Fruit fly (Drosophila melanogaster): ENCODE results near the gene GC.
A peak's percentile ranks its signal among the peaks of the same experiment; 100 is the strongest.

The GC gene

DNA sequence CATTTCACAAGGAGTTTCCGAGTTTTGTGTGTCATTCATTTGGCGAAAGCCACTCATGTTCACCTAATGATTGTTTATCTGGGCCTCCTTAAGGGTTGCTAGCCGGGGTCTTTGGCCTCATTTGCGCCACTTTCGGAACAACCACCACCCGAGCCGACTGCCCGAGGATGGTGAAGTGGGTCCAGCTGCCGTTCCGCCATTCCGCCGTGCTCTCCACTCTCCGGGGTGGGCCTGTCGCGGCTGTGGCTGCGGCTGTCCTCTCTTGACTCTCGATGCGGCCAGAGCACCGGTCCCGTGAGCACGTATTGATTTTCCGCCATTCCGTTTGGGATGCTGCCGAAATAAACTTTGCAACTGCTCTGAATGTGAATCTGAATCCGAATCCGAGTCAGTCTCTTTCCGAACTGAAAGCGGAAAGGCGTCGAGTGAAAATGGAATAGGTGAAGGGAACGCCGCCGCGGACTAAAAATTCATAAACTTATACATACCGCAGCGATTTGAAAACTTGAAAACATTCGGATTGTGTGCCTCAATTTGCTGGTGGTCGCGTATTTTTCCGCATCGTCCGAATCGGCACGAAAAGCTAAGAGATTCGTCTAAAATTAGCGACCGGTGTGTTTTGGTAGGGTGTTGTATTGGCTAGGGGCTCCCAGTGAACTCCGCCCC is 19.7 kb upstream of the GC start, which contains the start of gene CG13920:
Gene CG13920 (plus strand): TSS at position 255 of the 666 bp plus-strand sequence.
- TF ChIP-seq CG8478 (optimal IDR thresholded peaks at IDR 0.05), result no peak
- no peak for TF ChIP-seq CTCF (optimal IDR thresholded peaks at IDR 0.05)

DNA sequence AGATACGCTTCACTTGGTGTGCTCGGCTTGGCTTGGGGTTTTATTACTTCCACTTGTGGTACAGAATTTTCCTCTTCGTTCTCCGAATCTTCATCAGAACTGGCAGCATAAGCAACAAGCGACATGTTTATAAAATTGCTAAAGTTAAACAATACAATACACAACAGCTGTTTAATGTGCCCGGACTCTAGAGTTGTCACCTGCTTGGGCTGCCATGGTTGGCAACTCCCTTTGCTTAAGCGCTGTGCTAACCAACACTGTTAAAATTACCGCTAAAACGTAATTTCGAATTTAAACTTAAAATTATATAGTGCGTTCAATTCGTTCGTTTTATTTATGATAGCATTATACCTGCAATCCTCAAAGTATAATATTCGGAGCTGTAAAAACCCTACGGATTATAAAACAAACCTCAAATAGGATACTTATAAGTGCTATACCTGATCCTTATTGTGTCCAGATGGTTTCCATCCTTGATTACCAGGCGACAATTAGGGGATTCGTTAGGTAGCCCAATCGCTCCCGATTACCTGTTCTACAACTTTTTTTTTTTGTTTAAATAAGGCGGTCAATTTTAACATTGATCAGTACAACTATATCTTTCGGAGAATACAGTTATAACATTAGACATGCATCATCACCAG is 18.3 kb upstream of the GC start, which contains the start of the genes CG17249 and Bro:
Gene CG17249 (minus strand): TSS at position 189 of the 644 bp plus-strand sequence.
Gene Bro (plus strand): TSS at position 594 of the 644 bp plus-strand sequence.
- peak in 1 of 2 experiments; percentile 8 for TF ChIP-seq CTCF (optimal IDR thresholded peaks at IDR 0.05)
- no peak for TF ChIP-seq CG8478 (optimal IDR thresholded peaks at IDR 0.05)

DNA sequence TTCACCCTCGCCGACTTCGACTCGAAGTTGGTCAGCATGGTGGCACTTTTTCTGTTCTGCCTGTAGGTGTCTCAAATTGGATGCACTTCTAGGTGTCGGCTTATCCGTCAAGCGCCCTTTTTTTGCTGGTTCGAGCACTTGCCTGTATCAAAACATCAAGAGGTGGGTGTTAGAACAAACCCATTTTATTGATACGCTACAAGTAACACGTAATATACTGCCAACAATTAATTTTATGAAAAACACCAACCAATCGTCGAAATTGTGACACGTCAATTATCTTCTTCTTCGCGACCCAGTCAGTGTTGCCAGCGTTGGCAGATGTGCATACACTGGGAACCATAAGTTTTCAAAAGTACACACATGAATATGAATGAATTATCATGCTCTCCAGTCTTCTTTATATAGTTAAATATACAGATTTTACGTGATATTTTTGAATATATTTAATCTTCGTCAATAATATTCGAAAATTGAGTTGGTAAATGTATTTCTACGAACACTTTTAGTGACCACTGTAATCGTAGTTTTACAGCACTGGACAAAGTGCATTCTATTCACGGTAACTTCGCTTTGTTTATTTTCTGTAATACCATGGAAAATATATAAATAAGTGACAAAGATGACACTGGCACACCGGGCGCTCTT is 15.9 kb upstream of the GC start, which contains the start of the genes alphaCOP and CG13919:
Gene alphaCOP (minus strand): TSS at position 280 of the 648 bp plus-strand sequence.
Gene CG13919 (plus strand): TSS at position 548 of the 648 bp plus-strand sequence.
- TF ChIP-seq CG8478 (optimal IDR thresholded peaks at IDR 0.05), result no peak
- no peak for TF ChIP-seq CTCF (optimal IDR thresholded peaks at IDR 0.05)

DNA sequence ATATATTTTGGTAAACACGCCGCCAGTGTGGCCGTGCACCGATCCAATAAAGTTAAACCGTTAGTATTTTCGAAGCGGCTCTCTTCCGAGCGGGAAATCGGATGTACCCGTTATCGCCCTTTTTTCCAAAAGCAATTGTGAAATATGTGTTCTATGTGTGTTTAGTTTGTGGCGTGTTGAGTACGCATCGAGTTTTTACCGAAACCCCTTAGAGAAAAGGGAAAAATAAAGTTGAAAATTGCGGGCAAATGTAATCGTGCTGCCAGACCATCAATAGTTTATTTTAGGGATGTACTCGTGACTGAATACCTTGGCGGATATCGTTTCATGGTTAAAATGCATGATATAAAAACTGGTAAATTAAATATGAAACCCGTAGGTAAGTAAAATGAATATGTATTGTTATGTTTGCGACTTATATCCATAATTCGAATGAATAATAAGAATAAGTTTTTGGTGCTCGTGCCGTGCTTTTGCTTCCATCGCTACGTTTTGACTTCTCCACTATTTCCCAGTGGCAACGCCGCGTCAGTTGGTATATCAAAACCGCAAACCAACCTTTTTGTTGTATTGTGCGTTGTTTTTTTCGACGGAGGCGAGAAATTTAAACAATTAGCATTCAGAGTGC is 10.2 kb upstream of the GC start, which contains the start of the genes Mettl2 and Bgb:
Gene Mettl2 (minus strand): TSS at position 51 of the 628 bp plus-strand sequence.
Gene Bgb (plus strand): TSS at position 527 of the 628 bp plus-strand sequence.
- TF ChIP-seq CG8478 (optimal IDR thresholded peaks at IDR 0.05), result no peak
- peak in 1 of 2 experiments; percentile 13 for TF ChIP-seq CTCF (optimal IDR thresholded peaks at IDR 0.05)

DNA sequence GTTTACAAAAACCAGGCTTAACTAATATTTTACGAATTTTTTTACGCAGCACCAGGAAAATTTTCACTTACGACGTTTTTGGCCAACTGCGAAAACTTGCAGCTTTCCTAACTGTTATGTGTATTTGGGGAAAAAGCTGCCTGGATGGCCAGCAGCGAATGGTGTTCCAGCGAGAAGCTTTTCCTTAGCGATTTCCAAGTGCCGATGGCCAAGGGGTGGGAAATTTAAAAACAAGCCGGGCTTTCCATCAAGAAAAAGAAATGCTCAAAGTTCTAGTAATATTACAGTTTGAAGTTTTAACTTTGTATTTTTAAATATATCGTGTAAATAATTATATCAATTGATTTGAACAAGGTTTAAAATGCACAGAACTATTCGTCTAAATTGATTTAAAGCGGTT is 8.6 kb upstream of the GC start, which contains the start of gene nSyb:
Gene nSyb (minus strand): TSS at position 101 of the 400 bp plus-strand sequence.
- TF ChIP-seq CG8478 (optimal IDR thresholded peaks at IDR 0.05) (no peak), CTCF (optimal IDR thresholded peaks at IDR 0.05) (no peak)

DNA sequence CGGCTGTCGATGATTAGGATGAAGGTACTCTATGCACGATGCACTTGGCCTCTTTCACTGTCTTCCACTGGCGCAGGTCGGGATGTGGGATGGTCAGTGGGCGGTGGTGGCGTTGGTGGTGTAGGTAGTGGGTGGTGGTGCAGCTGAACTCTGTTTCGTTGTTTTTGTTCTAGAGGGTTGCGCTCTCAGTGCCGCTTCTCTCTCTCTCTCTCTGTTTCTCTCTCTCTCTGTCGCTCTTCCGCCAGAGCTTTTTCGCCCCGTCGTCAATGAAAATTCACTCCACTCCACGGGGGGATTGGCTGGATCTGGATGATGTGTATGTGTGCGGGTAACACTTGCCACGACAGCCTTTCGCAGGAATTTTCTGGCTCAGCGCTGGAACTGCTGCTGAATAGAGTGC is 7.8 kb upstream of the GC start:
- TF ChIP-seq CG8478 (optimal IDR thresholded peaks at IDR 0.05) (no peak), CTCF (optimal IDR thresholded peaks at IDR 0.05) (no peak)

DNA sequence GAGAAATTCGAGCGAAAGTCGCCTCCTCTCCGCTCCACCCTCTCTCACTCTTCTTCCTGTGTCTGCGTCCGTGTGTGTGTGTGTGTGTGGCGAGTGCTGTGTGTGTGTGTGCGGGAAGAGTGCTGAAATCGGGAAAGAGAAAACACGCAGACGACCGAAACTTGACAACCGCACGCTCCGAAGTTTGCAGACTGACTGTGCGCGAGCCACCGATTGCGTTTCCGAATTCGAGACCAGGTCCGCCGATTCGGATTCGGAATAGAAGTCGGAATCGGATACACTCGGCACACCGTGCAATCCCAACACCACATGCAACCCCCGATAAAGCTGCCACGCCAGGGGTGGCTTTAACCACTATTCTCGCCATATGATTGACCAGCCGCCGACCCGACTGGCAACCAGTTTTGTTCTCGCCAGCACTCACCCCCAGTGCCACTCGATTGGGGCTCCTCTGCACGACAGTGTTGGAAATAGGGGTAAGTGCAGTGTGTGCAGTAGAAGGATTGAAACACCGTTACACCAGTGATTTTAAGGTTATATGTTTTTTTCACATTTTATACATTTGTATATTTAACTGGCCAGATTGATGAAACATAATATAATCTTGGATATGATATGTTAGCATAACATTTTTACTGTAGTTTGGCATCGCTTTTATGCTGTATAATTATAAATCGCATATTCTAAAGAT is 780 bp downstream of the GC start, which contains the start of gene CG13928:
Gene CG13928 (minus strand): TSS at position 202 of the 691 bp plus-strand sequence.
- no peak for TF ChIP-seq CTCF (optimal IDR thresholded peaks at IDR 0.05)
- no peak for TF ChIP-seq CG8478 (optimal IDR thresholded peaks at IDR 0.05)

DNA sequence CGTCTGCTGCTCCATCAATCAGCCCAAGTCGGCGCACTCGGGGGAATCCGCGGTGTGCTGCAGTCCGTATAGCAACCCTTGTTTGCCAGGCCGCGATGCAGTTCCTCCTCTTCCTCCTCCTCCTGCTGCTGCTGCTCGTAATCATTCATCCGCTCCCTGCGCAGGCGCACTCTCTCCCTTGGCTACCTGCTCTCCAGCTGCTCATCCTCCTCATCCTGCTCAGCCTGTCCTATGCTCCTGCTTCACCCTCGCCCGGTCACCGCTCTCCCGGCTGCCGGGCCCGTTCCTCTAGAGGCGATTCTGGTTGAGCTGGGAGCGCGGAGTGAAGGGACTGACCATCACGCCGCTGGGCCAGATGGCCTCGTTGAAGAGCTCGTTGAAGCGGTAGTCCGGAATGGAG is 2.2 kb downstream of the GC start:
- TF ChIP-seq CTCF (optimal IDR thresholded peaks at IDR 0.05) (no peak), CG8478 (optimal IDR thresholded peaks at IDR 0.05) (no peak)

DNA sequence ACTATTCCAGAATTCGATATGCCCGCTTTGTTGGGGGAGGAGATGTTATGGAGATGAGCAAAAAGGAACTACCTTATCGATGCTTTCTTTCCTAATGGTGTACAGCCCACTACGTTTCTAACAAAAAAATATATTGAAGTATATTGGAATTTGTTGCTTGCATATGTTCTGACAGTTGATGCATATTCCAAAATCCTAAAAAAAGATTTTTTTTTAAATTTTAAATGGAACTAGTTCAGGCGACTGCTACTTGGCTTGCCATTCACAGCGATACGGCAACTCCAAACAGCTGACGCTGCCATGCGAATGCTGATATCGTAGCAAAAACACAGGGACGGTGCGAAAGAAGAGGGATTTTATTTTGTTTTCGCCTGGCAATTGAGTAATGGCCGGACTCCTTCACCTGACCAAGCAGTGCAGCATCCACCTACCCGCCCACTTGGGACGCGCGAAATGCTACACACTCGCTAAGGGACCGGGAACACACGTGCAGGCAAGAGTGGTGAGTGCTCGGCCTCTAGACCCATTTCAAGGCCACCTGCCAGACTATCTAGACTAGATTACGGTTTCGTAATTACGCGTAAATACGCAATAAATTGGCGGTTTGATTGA is 10.9 kb downstream of the GC start, which contains the start of the genes CG13926, ABCB7 and CG33230:
Gene CG13926 (minus strand): TSS at position 43 of the 612 bp plus-strand sequence.
Gene ABCB7 (plus strand): TSS at position 299 of the 612 bp plus-strand sequence.
Gene CG33230 (plus strand): TSS at position 299 of the 612 bp plus-strand sequence.
- TF ChIP-seq CG8478 (optimal IDR thresholded peaks at IDR 0.05) (no peak), CTCF (optimal IDR thresholded peaks at IDR 0.05) (no peak)

DNA sequence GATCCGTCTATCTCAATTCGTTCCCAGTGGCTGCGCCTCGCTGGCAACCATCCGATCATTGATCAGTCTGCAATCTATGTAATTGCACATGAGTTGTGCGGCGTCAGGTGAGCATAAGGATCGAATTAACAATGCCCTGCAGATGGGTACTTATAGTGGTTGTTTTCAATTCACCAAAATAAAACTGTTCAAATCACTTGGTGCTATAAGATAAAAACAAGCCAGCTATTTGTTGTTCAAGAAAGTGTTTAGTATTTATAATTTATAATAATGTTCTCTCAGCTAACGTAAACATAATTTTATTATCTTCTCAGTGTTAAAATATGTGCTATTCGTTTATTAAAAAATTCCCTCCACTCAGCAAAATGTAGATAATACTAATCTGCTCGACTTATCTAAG is 13.4 kb downstream of the GC start, which contains the start of gene CG12105:
Gene CG12105 (minus strand): TSS at position 101 of the 400 bp plus-strand sequence.
- TF ChIP-seq CG8478 (optimal IDR thresholded peaks at IDR 0.05) (no peak), CTCF (optimal IDR thresholded peaks at IDR 0.05) (no peak)

DNA sequence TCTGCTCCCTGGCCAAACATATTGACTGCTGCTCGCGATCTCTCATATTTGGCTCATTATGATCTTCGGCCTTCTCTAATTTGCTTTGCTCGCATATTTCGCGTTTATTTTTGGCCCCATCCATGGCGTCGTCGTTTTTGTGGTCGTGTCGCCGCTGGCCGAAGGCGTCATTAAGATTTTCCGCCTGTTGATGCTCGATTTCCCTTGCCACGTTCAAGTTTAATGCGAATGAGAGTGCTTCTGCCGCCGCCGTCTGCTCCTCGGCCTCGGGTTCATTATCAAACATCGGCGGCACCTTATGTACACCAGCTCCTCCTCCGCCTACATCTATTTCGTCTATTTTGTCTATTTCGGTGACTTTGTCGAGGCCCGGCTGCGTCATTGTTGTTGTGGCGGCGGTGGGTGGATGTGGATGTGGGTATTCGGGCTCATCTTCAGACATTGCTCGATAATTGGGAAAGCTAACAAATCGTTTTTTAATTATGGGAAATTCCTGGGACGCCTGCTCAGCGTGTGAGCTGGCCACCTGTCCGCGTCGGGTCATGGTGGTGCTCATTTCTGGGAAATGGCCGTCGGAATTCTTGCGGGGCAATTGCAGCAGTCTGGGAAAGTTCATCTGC is 14.5 kb downstream of the GC start:
- TF ChIP-seq CG8478 (optimal IDR thresholded peaks at IDR 0.05), result no peak
- no peak for TF ChIP-seq CTCF (optimal IDR thresholded peaks at IDR 0.05)

DNA sequence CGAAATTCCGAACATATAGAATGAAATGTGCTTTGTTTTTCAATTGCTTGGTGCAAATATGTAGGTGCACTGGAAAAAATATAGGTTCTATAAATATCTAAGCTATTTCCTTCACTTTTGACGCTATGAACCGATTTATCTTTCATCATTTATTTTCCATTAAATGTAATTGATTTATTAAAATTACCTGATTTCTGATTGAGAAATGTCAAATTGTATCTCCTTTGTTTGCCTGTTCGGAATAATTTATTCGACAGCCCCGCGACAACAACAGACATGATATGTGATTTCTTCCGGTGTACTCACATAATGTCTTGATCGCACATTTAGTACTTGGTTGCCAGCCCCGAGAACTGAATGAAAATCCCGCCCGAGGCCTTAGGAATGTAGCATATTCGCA is 19.5 kb downstream of the GC start:
- no peak for TF ChIP-seq CG8478 (optimal IDR thresholded peaks at IDR 0.05)

DNA sequence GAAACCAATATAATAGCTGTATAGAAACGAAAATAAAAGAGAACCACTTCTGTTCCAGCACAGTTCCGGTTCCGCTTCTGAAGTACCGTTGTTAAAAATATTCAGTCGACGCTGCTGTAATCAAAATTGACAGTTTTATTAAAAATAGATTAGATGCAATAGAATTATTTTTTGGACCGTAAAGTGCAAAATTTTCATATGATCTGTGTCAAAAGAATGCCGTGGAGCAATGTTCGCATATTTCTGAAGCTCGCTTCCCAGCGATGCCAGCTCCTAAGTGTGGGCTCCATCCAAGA is 26.3 kb downstream of the GC start, which contains the start of the genes CG18170 and CG33791:
Gene CG18170 (plus strand): TSS at position 122 of the 296 bp plus-strand sequence.
Gene CG33791 (plus strand): TSS at position 122 of the 296 bp plus-strand sequence.
- TF ChIP-seq CTCF (optimal IDR thresholded peaks at IDR 0.05) (no peak), CG8478 (optimal IDR thresholded peaks at IDR 0.05) (no peak)
